Fruit fly (Drosophila melanogaster): ENCODE measurements around the gene Or65b.
A peak's percentile ranks its signal among the peaks of the same experiment; 100 is the strongest.

Or65b gene

dm6 chr3L:6371406-6371805 lies 46.0 kb downstream of the Or65b start:
- TF ChIP-seq Sp1 (GFP tag; optimal IDR thresholded peaks at IDR 0.05) (peak; percentile 18), CG32264 (GFP tag; optimal IDR thresholded peaks at IDR 0.05) (peak; percentile 12), fru (GFP tag; optimal IDR thresholded peaks at IDR 0.05) (peak; percentile 56), woc (GFP tag; optimal IDR thresholded peaks at IDR 0.05) (no peak), pan (optimal IDR thresholded peaks at IDR 0.05) (no peak), sv (GFP tag; optimal IDR thresholded peaks at IDR 0.05) (no peak), foxo (GFP tag; optimal IDR thresholded peaks at IDR 0.05) (peak in 1 of 2 experiments; percentile 38), Hnf4 (GFP tag; optimal IDR thresholded peaks at IDR 0.05) (no peak), N (GFP tag; optimal IDR thresholded peaks at IDR 0.05) (no peak), CrebA (GFP tag; optimal IDR thresholded peaks at IDR 0.05; ENCODE audit: borderline replicate concordance) (no peak)

All from whole organism, wandering third instar larva.